Worm (Caenorhabditis elegans): ENCODE data around the gene C18F10.2.

The C18F10.2 gene

DNA sequence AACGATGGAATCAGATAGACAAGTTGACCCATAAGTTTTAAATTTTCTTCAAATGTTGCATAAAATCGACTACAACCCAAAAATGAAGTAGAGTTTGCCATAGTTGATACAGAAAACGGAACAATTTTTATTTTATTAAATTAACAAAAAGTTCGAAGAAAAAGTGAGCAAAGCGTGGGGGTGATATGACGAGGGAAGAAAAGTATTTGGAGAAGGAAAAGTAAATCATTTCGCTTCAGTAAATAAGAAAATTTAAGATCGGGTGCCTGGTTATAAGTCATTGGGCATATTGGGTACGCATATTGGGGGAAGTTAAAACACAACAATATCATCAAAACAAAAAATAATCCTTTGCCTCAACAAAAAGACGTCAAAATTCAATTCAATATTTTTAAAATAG lies 7.1 kb upstream of the C18F10.2 start, which contains the start of gene srg-6:
Gene srg-6 (minus strand): TSS at position 101 of the 400 bp plus-strand sequence.
- no peak for TF ChIP-seq egl-5 (tag; optimal IDR thresholded peaks at IDR 0.05)
- no peak for TF ChIP-seq daf-12 (tag; optimal IDR thresholded peaks at IDR 0.05)
- no peak for TF ChIP-seq skn-1 (tag; optimal IDR thresholded peaks at IDR 0.05)
- no peak for TF ChIP-seq zag-1 (tag; optimal IDR thresholded peaks at IDR 0.05)
- TF ChIP-seq tbx-2 (tag; optimal IDR thresholded peaks at IDR 0.05): no peak
- no peak for TF ChIP-seq sea-2 (GFP tag; optimal IDR thresholded peaks at IDR 0.05)
- TF ChIP-seq ZK546.5 (tag; optimal IDR thresholded peaks at IDR 0.05): no peak
- no peak for TF ChIP-seq nhr-77 (tag; optimal IDR thresholded peaks at IDR 0.05)

DNA sequence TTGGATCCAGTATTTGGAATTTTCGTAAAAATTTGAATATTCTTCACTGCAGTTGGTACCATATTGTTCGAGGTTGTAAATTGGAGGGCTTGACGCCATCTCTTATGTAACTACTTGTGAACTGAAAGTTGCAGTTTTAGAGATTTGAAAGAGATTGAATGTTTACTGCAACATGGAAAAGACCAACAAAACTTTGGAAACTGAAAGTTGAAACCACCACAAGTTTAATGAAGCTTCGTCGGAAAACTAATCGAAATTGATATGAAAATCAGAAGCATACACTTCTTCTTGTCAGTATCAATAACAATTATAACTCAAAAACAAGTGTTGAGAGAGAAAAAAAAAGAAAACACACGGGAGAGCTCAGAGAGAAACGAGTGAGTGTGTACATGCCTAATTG lies 4.9 kb upstream of the C18F10.2 start, which contains the start of gene srg-7:
Gene srg-7 (minus strand): TSS at position 101 of the 400 bp plus-strand sequence.
- no peak for TF ChIP-seq R02D3.7 (tag; optimal IDR thresholded peaks at IDR 0.05)
- no peak for TF ChIP-seq ceh-28 (tag; optimal IDR thresholded peaks at IDR 0.05)
- TF ChIP-seq fos-1 (tag; optimal IDR thresholded peaks at IDR 0.05): no peak
- no peak for TF ChIP-seq zag-1 (tag; optimal IDR thresholded peaks at IDR 0.05)
- TF ChIP-seq unc-39 (tag; optimal IDR thresholded peaks at IDR 0.05): no peak
- no peak for TF ChIP-seq unc-62 (GFP tag; optimal IDR thresholded peaks at IDR 0.05)
- no peak for TF ChIP-seq lin-15B (tag; optimal IDR thresholded peaks at IDR 0.05)

DNA sequence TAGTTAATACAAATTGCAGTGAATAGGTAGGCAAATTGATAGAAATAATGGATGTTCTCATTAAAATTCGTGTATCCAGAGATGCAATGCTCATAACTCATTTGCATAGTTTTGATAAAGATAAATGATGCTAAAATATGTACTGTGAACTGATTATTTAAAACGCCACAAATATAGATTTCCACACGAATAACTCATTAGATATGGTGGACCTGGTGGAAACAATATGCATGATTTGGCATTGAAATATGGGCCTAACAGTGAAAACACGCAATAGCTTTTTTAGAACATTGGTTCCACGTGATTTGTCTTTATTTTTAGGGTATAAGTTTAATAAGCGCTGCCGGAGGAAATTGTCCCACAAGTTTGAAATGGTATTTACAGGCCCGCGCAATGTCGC lies 2.7 kb upstream of the C18F10.2 start, which contains the start of gene srg-3:
Gene srg-3 (minus strand): TSS at position 101 of the 400 bp plus-strand sequence.
- TF ChIP-seq nhr-43 (tag; optimal IDR thresholded peaks at IDR 0.05; ENCODE audit: poor library complexity, severe bottlenecking) (no peak), egl-5 (tag; optimal IDR thresholded peaks at IDR 0.05) (no peak), hmg-11 (tag; optimal IDR thresholded peaks at IDR 0.05) (no peak), lsy-12 (tag; optimal IDR thresholded peaks at IDR 0.05) (no peak), fkh-2 (tag; optimal IDR thresholded peaks at IDR 0.05) (no peak), nhr-67 (tag; optimal IDR thresholded peaks at IDR 0.05) (no peak), nfya-1 (tag; optimal IDR thresholded peaks at IDR 0.05; ENCODE audit: insufficient read depth) (no peak), fkh-10 (GFP tag; optimal IDR thresholded peaks at IDR 0.05) (no peak), nhr-25 (tag; optimal IDR thresholded peaks at IDR 0.05) (no peak), zag-1 (tag; optimal IDR thresholded peaks at IDR 0.05) (no peak), eor-1 (tag; optimal IDR thresholded peaks at IDR 0.05) (no peak), unc-62 (GFP tag; optimal IDR thresholded peaks at IDR 0.05) (no peak), elt-1 (tag; optimal IDR thresholded peaks at IDR 0.05) (no peak), ceh-9 (tag; optimal IDR thresholded peaks at IDR 0.05) (no peak), nhr-28 (tag; optimal IDR thresholded peaks at IDR 0.05) (no peak), skn-1 (tag; optimal IDR thresholded peaks at IDR 0.05) (no peak), nhr-11 (tag; optimal IDR thresholded peaks at IDR 0.05) (no peak)

DNA sequence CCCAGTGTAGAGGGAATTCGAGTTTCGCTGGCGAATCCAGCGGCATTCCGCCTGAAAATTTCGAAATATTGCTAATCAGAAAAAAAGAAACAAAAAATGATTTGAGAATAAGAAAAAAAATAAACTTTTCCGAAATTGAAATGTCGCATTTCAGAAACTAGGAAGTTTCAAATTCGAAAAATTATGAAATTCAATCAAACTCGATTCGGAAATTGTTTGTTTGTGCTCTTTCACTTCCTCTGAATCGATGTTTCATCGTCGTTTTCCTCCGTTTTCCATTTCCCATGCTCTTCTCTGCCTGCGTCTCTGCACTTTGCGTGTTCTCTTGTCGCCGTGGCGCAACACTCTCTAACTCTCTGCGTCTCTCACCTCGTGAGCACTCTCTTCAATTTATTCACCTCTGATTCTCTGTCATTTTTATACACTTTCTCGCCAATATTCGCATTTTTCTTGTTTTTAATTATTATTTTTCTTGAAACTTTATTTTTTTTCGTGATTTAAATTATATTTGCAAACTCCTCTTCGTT lies 5.4 kb downstream of the C18F10.2 start, which contains the start of gene C18F10.7:
Gene C18F10.7 (minus strand): TSS at position 51 of the 527 bp plus-strand sequence.
- TF ChIP-seq nfya-1 (tag; optimal IDR thresholded peaks at IDR 0.05; ENCODE audit: insufficient read depth) (peak; percentile 73), nhr-76 (tag; optimal IDR thresholded peaks at IDR 0.05) (no peak), mml-1 (tag; optimal IDR thresholded peaks at IDR 0.05) (no peak), tbx-2 (tag; optimal IDR thresholded peaks at IDR 0.05) (no peak), ZK546.5 (tag; optimal IDR thresholded peaks at IDR 0.05) (no peak), nhr-43 (tag; optimal IDR thresholded peaks at IDR 0.05; ENCODE audit: poor library complexity, severe bottlenecking) (peak; percentile 22), nhr-23 (tag; optimal IDR thresholded peaks at IDR 0.05) (peak; percentile 6), sea-2 (GFP tag; optimal IDR thresholded peaks at IDR 0.05) (no peak), nhr-12 (tag; optimal IDR thresholded peaks at IDR 0.05) (no peak), lin-39 (tag; optimal IDR thresholded peaks at IDR 0.05) (no peak), elt-2 (tag; optimal IDR thresholded peaks at IDR 0.05) (peak; percentile 44), lin-15B (tag; optimal IDR thresholded peaks at IDR 0.05) (no peak), elt-1 (tag; optimal IDR thresholded peaks at IDR 0.05) (no peak), fos-1 (tag; optimal IDR thresholded peaks at IDR 0.05) (no peak), R02D3.7 (tag; optimal IDR thresholded peaks at IDR 0.05) (peak; percentile 21), ceh-28 (tag; optimal IDR thresholded peaks at IDR 0.05) (peak; percentile 59), nhr-237 (tag; optimal IDR thresholded peaks at IDR 0.05) (no peak), pha-4 (tag; optimal IDR thresholded peaks at IDR 0.05) (peak; percentile 62), ceh-82 (tag; optimal IDR thresholded peaks at IDR 0.05) (peak; percentile 14), mdl-1 (tag; optimal IDR thresholded peaks at IDR 0.05) (peak; percentile 78), skn-1 (tag; optimal IDR thresholded peaks at IDR 0.05) (peak; percentile 3)
